Worm (Caenorhabditis elegans) whole organism, L3 larva: ENCODE measurements around the gene mig-5.

Experiments used
- R02D3.7 ChIP-seq: fragments of 150-350 bp; optimal IDR thresholded peaks from 2 replicates; lab custom pipeline; 2014; ENCODE audit warnings: missing biosample characterization, missing genetic modification characterization
- ZK546.5 ChIP-seq: sonication (generic microtip); optimal IDR thresholded peaks from 2 replicates; lab custom pipeline; 2017; ENCODE audit warnings: missing biosample characterization, missing genetic modification characterization
- aly-2 ChIP-seq: fragments of 150-350 bp; optimal IDR thresholded peaks from 2 replicates; lab custom pipeline; 2014; ENCODE audit warnings: missing biosample characterization, missing genetic modification characterization
- ama-1 ChIP-seq: fragments of 150-350 bp; optimal IDR thresholded peaks from 2 replicates; lab custom pipeline; 2018
- ceh-82 ChIP-seq: fragments of 150-350 bp; optimal IDR thresholded peaks from 2 replicates; lab custom pipeline; 2014; ENCODE audit warnings: missing biosample characterization, missing genetic modification characterization
- ceh-9 ChIP-seq: sonication (generic microtip); optimal IDR thresholded peaks from 2 replicates; lab custom pipeline; 2018; ENCODE audit warnings: missing biosample characterization, missing genetic modification characterization
- elt-1 ChIP-seq: fragments of 150-350 bp; optimal IDR thresholded peaks from 2 replicates; lab custom pipeline; 2014; ENCODE audit warnings: missing biosample characterization, missing genetic modification characterization
- elt-2 ChIP-seq: sonication (generic microtip); optimal IDR thresholded peaks from 2 replicates; lab custom pipeline; 2016; ENCODE audit warnings: missing genetic modification reagents, mild to moderate bottlenecking, missing genetic modification characterization, missing compliant biosample characterization
- elt-3 ChIP-seq, 3 experiments: fragments of 150-350 bp in 1 of 3; sonication (generic microtip) in 2 of 3; optimal IDR thresholded peaks; 2 replicates in 2 of 3; 4 replicates in 1 of 3; lab custom pipeline; 2014 to 2017; ENCODE audit warnings: missing biosample characterization in 3 of 3, missing genetic modification characterization in 3 of 3
- eor-1 ChIP-seq, 2 experiments: fragments of 150-350 bp; optimal IDR thresholded peaks; 2 replicates each; lab custom pipeline; 2014 to 2018; ENCODE audit warnings: missing biosample characterization in 2 of 2, missing genetic modification characterization in 2 of 2
- fkh-10 ChIP-seq: sonication (generic microtip); optimal IDR thresholded peaks from 2 replicates; lab custom pipeline; 2017; ENCODE audit warnings: missing biosample characterization, missing genetic modification reagents, missing genetic modification characterization
- fkh-2 ChIP-seq: fragments of 150-350 bp; optimal IDR thresholded peaks from 2 replicates; lab custom pipeline; 2014; ENCODE audit warnings: missing biosample characterization, missing genetic modification reagents, missing genetic modification characterization
- fos-1 ChIP-seq: fragments of 150-350 bp; optimal IDR thresholded peaks from 2 replicates; lab custom pipeline; 2014; ENCODE audit warnings: missing biosample characterization, missing genetic modification characterization
- hmg-11 ChIP-seq: sonication (generic microtip); optimal IDR thresholded peaks from 2 replicates; lab custom pipeline; 2016; ENCODE audit warnings: missing genetic modification characterization, missing compliant biosample characterization
- jun-1 ChIP-seq: fragments of 150-350 bp; optimal IDR thresholded peaks from 2 replicates; lab custom pipeline; 2014; ENCODE audit warnings: missing biosample characterization, missing genetic modification reagents, missing genetic modification characterization
- lin-15B ChIP-seq: fragments of 150-350 bp; optimal IDR thresholded peaks from 2 replicates; lab custom pipeline; 2014; ENCODE audit warnings: missing biosample characterization, missing genetic modification characterization
- lsy-12 ChIP-seq: sonication (generic microtip); optimal IDR thresholded peaks from 2 replicates; lab custom pipeline; 2016; ENCODE audit warnings: mild to moderate bottlenecking, missing genetic modification characterization, missing compliant biosample characterization
- mdl-1 ChIP-seq: fragments of 150-350 bp; optimal IDR thresholded peaks from 2 replicates; lab custom pipeline; 2014; ENCODE audit warnings: missing biosample characterization, missing genetic modification characterization
- mml-1 ChIP-seq: fragments of 150-350 bp; sonication (generic microtip); optimal IDR thresholded peaks from 3 replicates; lab custom pipeline; 2014; ENCODE audit warnings: missing biosample characterization, missing genetic modification characterization
- nfya-1 ChIP-seq: sonication (generic microtip); optimal IDR thresholded peaks from 2 replicates; lab custom pipeline; 2017; ENCODE audit warnings: missing genetic modification characterization, mild to moderate bottlenecking, missing compliant biosample characterization, antibody characterized with exemption, moderate library complexity; ENCODE audit not compliant: insufficient read depth
- nhr-23 ChIP-seq: fragments of 150-350 bp; optimal IDR thresholded peaks from 2 replicates; lab custom pipeline; 2014; ENCODE audit warnings: missing biosample characterization, missing genetic modification reagents, missing genetic modification characterization
- nhr-237 ChIP-seq: fragments of 150-350 bp; optimal IDR thresholded peaks from 2 replicates; lab custom pipeline; 2014; ENCODE audit warnings: missing biosample characterization, missing genetic modification characterization
- nhr-25 ChIP-seq: sonication (generic microtip); optimal IDR thresholded peaks from 2 replicates; lab custom pipeline; 2017; ENCODE audit warnings: missing biosample characterization, missing genetic modification characterization
- nhr-43 ChIP-seq: sonication (generic microtip); optimal IDR thresholded peaks from 2 replicates; lab custom pipeline; 2016; ENCODE audit warnings: mild to moderate bottlenecking, missing genetic modification characterization, missing compliant biosample characterization; ENCODE audit not compliant: poor library complexity, severe bottlenecking
- nhr-76 ChIP-seq: fragments of 150-350 bp; sonication (generic microtip); optimal IDR thresholded peaks from 5 replicates; lab custom pipeline; 2014; ENCODE audit warnings: missing biosample characterization, missing genetic modification characterization
- nhr-77 ChIP-seq: fragments of 150-350 bp; optimal IDR thresholded peaks from 2 replicates; lab custom pipeline; 2014; ENCODE audit warnings: missing biosample characterization, missing genetic modification characterization
- pha-4 ChIP-seq: fragments of 150-350 bp; optimal IDR thresholded peaks from 2 replicates; lab custom pipeline; 2014; ENCODE audit warnings: missing biosample characterization, missing genetic modification reagents, missing genetic modification characterization
- pqm-1 ChIP-seq: fragments of 150-350 bp; optimal IDR thresholded peaks from 2 replicates; lab custom pipeline; 2017; ENCODE audit warnings: missing biosample characterization, missing genetic modification characterization, inconsistent platforms
- sea-2 ChIP-seq: fragments of 150-350 bp; sonication (generic microtip); optimal IDR thresholded peaks from 4 replicates; lab custom pipeline; 2014; ENCODE audit warnings: missing biosample characterization, missing genetic modification reagents, missing genetic modification characterization
- snpc-4 ChIP-seq: fragments of 150-350 bp; optimal IDR thresholded peaks from 2 replicates; lab custom pipeline; 2014; ENCODE audit warnings: missing biosample characterization, missing genetic modification characterization
- unc-39 ChIP-seq: sonication (generic microtip); optimal IDR thresholded peaks from 4 replicates; lab custom pipeline; 2017; ENCODE audit warnings: missing biosample characterization, missing genetic modification characterization
- unc-62 ChIP-seq: fragments of 150-350 bp; sonication (generic microtip); optimal IDR thresholded peaks from 4 replicates; lab custom pipeline; 2014; ENCODE audit warnings: missing biosample characterization, missing genetic modification reagents, missing genetic modification characterization
- ztf-4 ChIP-seq: fragments of 150-350 bp; optimal IDR thresholded peaks from 2 replicates; lab custom pipeline; 2014; ENCODE audit warnings: missing biosample characterization, missing genetic modification characterization

mig-5 gene

ce11 chrII:8225347-8225746 lies 40.5 kb upstream of the mig-5 start:
- TF ChIP-seq nhr-43 (tag; lab: Kevin White, UChicago) (no peak), nhr-76 (tag; lab: Kevin White, UChicago) (no peak), elt-1 (tag; lab: Kevin White, UChicago) (peak; percentile 61), unc-39 (no peak), sea-2 (GFP tag; lab: Kevin White, UChicago) (no peak), mml-1 (tag; lab: Kevin White, UChicago) (no peak)

- TF ChIP-seq nhr-23 (tag; lab: Kevin White, UChicago) (peak; percentile 54), nhr-43 (tag; lab: Kevin White, UChicago) (peak; percentile 7), pqm-1 (tag; lab: Kevin White, UChicago) (no peak), elt-1 (tag; lab: Kevin White, UChicago) (peak; percentile 44), elt-2 (tag; lab: Kevin White, UChicago) (no peak)
- TF ChIP-seq, all 47 proteins: peak for 3
These were observed 39.8 kb upstream of the mig-5 start for ce11 chrII:8224623-8225022.

- no peak for TF ChIP-seq nhr-43 (tag; lab: Kevin White, UChicago)
- TF ChIP-seq ztf-4, result no peak
- TF ChIP-seq jun-1 (tag; lab: Kevin White, UChicago), result no peak
- TF ChIP-seq fkh-2 (tag; lab: Kevin White, UChicago), result no peak
- no peak for TF ChIP-seq nhr-76 (tag; lab: Kevin White, UChicago)
- no peak for TF ChIP-seq snpc-4
- no peak for TF ChIP-seq R02D3.7 (tag; lab: Kevin White, UChicago)
- TF ChIP-seq, all 47 proteins: peak for 0
These were observed 39.1 kb upstream of the mig-5 start for ce11 chrII:8223945-8224344.

ce11 chrII:8223422-8223821 lies 38.6 kb upstream of the mig-5 start:
- TF ChIP-seq nhr-25 (tag; lab: Kevin White, UChicago), result peak; percentile 43
- TF ChIP-seq mml-1 (tag; lab: Kevin White, UChicago), result no peak

- no peak for TF ChIP-seq ceh-82 (tag; lab: Kevin White, UChicago)
- peak; percentile 8 for TF ChIP-seq snpc-4
- peak; percentile 31 for TF ChIP-seq ama-1 (lab: Kevin White, UChicago)
- TF ChIP-seq nfya-1, result peak; percentile 1
- peak; percentile 15 for TF ChIP-seq mdl-1 (tag; lab: Kevin White, UChicago)
- TF ChIP-seq unc-62 (GFP tag; lab: Kevin White, UChicago), result no peak
- peak; percentile 50 for TF ChIP-seq hmg-11 (tag; lab: Kevin White, UChicago)
- TF ChIP-seq fkh-10, result no peak
- TF ChIP-seq pha-4, result peak; percentile 4
- TF ChIP-seq nhr-25 (tag; lab: Kevin White, UChicago), result peak; percentile 88
- peak; percentile 40 for TF ChIP-seq nhr-23 (tag; lab: Kevin White, UChicago)
These were observed 37.7 kb upstream of the mig-5 start, which contains the start of gene dab-1 for ce11 chrII:8222309-8223065. Gene dab-1, plus strand, starts transcription at chrII:8222386.

ce11 chrII:8220267-8220666 lies 35.4 kb upstream of the mig-5 start:
- TF ChIP-seq elt-1 (tag; lab: Kevin White, UChicago) (no peak), nhr-76 (tag; lab: Kevin White, UChicago) (no peak), jun-1 (tag; lab: Kevin White, UChicago) (no peak), elt-2 (tag; lab: Kevin White, UChicago) (no peak), fkh-10 (no peak), lsy-12 (tag; lab: Kevin White, UChicago) (no peak), nfya-1 (no peak), unc-39 (no peak), mml-1 (tag; lab: Kevin White, UChicago) (no peak), nhr-237 (tag; lab: Kevin White, UChicago) (no peak), ZK546.5 (no peak), lin-15B (no peak), pha-4 (no peak)

ce11 chrII:8218266-8218665 lies 33.4 kb upstream of the mig-5 start:
- TF ChIP-seq fos-1 (tag; lab: Kevin White, UChicago), result no peak
- TF ChIP-seq aly-2 (tag; lab: Kevin White, UChicago), result no peak
- TF ChIP-seq elt-3 (tag; optimal IDR thresholded peaks at IDR 0.05; lab: Kevin White, UChicago), result no peak
- no peak for TF ChIP-seq nhr-43 (tag; lab: Kevin White, UChicago)
- no peak for TF ChIP-seq ztf-4
- no peak for TF ChIP-seq nhr-77 (tag; lab: Kevin White, UChicago)
- no peak for TF ChIP-seq eor-1 (tag; optimal IDR thresholded peaks at IDR 0.05; lab: Kevin White, UChicago)
- no peak for TF ChIP-seq nfya-1
- TF ChIP-seq ceh-9 (tag; lab: Kevin White, UChicago), result no peak
- TF ChIP-seq lsy-12 (tag; lab: Kevin White, UChicago), result no peak
- no peak for TF ChIP-seq nhr-76 (tag; lab: Kevin White, UChicago)
